Worm (Caenorhabditis elegans): Measurements from ENCODE around the gene C07G1.7.

The C07G1.7 gene

ce11 chrIV:8199274-8199673, 12.4 kb downstream of the C07G1.7 start:
- TF ChIP-seq cebp-2 (GFP tag; IDR thresholded peaks at IDR 0.05) (0 out of 2 replicates have a peak, but pooled peaks have one; percentile 69), hmg-1.2 (GFP tag; IDR thresholded peaks at IDR 0.05) (no peak)

ce11 chrIV:8198851-8199250, 12.8 kb downstream of the C07G1.7 start, which contains the start of gene wsp-1:
Gene wsp-1, minus strand, starts transcription at chrIV:8198951.
- TF ChIP-seq snpc-1.3 (tag; optimal IDR thresholded peaks at IDR 0.05; ENCODE audit: insufficient read depth) = no peak
- TF ChIP-seq ztf-28 (GFP tag; IDR thresholded peaks at IDR 0.05) = no peak
- no peak for TF ChIP-seq Y56A3A.18 (GFP tag; IDR thresholded peaks at IDR 0.05)
- no peak for TF ChIP-seq rpc-1 (optimal IDR thresholded peaks at IDR 0.05)
- no peak for TF ChIP-seq rpc-1 (tag; optimal IDR thresholded peaks at IDR 0.05)
- TF ChIP-seq sea-2 (GFP tag; IDR thresholded peaks at IDR 0.05) = no peak
- no peak for TF ChIP-seq hsf-1 (GFP tag; IDR thresholded peaks at IDR 0.05)
- no peak for TF ChIP-seq hlh-26 (GFP tag; conservative IDR thresholded peaks at IDR 0.05)
- no peak for TF ChIP-seq Y95B8A.8 (GFP tag; IDR thresholded peaks at IDR 0.05)
- TF ChIP-seq mes-4 (tag; optimal IDR thresholded peaks at IDR 0.05) = no peak
- TF ChIP-seq D2030.7 (GFP tag; IDR thresholded peaks at IDR 0.05) = no peak
- TF ChIP-seq repo-1 (tag; optimal IDR thresholded peaks at IDR 0.05) = no peak
- no peak for TF ChIP-seq pha-4 (tag; optimal IDR thresholded peaks at IDR 0.05)
- TF ChIP-seq ztf-25 (GFP tag; IDR thresholded peaks at IDR 0.05) = no peak
- TF ChIP-seq lin-26 (GFP tag; IDR thresholded peaks at IDR 0.05) = no peak

- TF ChIP-seq zfh-2 (GFP tag; conservative IDR thresholded peaks at IDR 0.05) = peak; percentile 70
- no peak for TF ChIP-seq xnd-1 (tag; optimal IDR thresholded peaks at IDR 0.05)
Measured at ce11 chrIV:8192878-8193277, 18.8 kb downstream of the C07G1.7 start.

- TF ChIP-seq nhr-90 (tag; optimal IDR thresholded peaks at IDR 0.05) (no peak), ztf-6 (GFP tag; IDR thresholded peaks at IDR 0.05) (no peak), pbrm-1 (GFP tag; IDR thresholded peaks at IDR 0.05) (no peak), ekl-4 (GFP tag; IDR thresholded peaks at IDR 0.05) (no peak), aptf-2 (GFP tag; conservative IDR thresholded peaks at IDR 0.05) (no peak), zfh-2 (GFP tag; conservative IDR thresholded peaks at IDR 0.05) (peak; percentile 87), bed-1 (GFP tag; IDR thresholded peaks at IDR 0.05) (no peak), cebp-1 (GFP tag; IDR thresholded peaks at IDR 0.05) (no peak), cebp-1 (tag; optimal IDR thresholded peaks at IDR 0.05) (no peak), ztf-25 (GFP tag; IDR thresholded peaks at IDR 0.05) (0 out of 2 replicates have a peak, but pooled peaks have one; percentile 5), egrh-3 (GFP tag; IDR thresholded peaks at IDR 0.05) (peak; percentile 83; the same call in 1 of the 2 replicates), mcd-1 (GFP tag; IDR thresholded peaks at IDR 0.05) (0 out of 2 replicates have a peak, but pooled peaks have one; percentile 27)
Measured at ce11 chrIV:8189667-8190066, 22.0 kb downstream of the C07G1.7 start.

- no peak for TF ChIP-seq die-1 (tag; optimal IDR thresholded peaks at IDR 0.05)
- TF ChIP-seq pbrm-1 (GFP tag; IDR thresholded peaks at IDR 0.05) = no peak
- no peak for TF ChIP-seq madf-8 (GFP tag; conservative IDR thresholded peaks at IDR 0.05)
- no peak for TF ChIP-seq attf-3 (GFP tag; conservative IDR thresholded peaks at IDR 0.05)
- TF ChIP-seq fkh-3 (tag; optimal IDR thresholded peaks at IDR 0.05) = no peak
- TF ChIP-seq ceh-91 (GFP tag; IDR thresholded peaks at IDR 0.05) = no peak
- no peak for TF ChIP-seq ceh-27 (GFP tag; optimal IDR thresholded peaks at IDR 0.05)
- no peak for TF ChIP-seq K12H6.12 (tag; optimal IDR thresholded peaks at IDR 0.05)
- TF ChIP-seq lsl-1 (GFP tag; optimal IDR thresholded peaks at IDR 0.05) = peak; percentile 4
- TF ChIP-seq atf-7 (tag; optimal IDR thresholded peaks at IDR 0.05) = no peak
- TF ChIP-seq hlh-26 (GFP tag; conservative IDR thresholded peaks at IDR 0.05) = no peak
- TF ChIP-seq egl-18 (GFP tag; IDR thresholded peaks at IDR 0.05) = no peak
- TF ChIP-seq snpc-4 (GFP tag; optimal IDR thresholded peaks at IDR 0.05) = no peak
- no peak for TF ChIP-seq snpc-4 (tag; optimal IDR thresholded peaks at IDR 0.05)
- no peak for TF ChIP-seq rcor-1 (GFP tag; IDR thresholded peaks at IDR 0.05)
- TF ChIP-seq B0336.3 (GFP tag; IDR thresholded peaks at IDR 0.05) = peak; percentile 73
Measured at ce11 chrIV:8188421-8189112, 23.1 kb downstream of the C07G1.7 start.
